Fruit fly (Drosophila melanogaster) whole organism, embryonic: ENCODE data around the gene CG10959.
A peak's percentile ranks its signal among the peaks of the same experiment; 100 is the strongest.

Experiments
- Atf3 ChIP-seq: fragments of 200-800 bp; sonication (Bioruptor generic); optimal IDR thresholded peaks from 3 replicates; lab custom pipeline; 2016; ENCODE audit warnings: missing biosample characterization, missing genetic modification characterization
- Blimp-1 ChIP-seq: fragments of 200-800 bp; sonication (Bioruptor generic); optimal IDR thresholded peaks from 3 replicates; lab custom pipeline; 2018; ENCODE audit warnings: missing biosample characterization, missing genetic modification characterization, mild to moderate bottlenecking, moderate library complexity, missing genetic modification reagents
- CG1024 ChIP-seq: fragments of 200-800 bp; sonication (Bioruptor generic); IDR thresholded peaks from 2 replicates; pipeline ENCODE4 v1.3.6; 2022; ENCODE audit warnings: missing biosample characterization, missing genetic modification characterization
- CG10321 ChIP-seq: fragments of 200-800 bp; sonication (Bioruptor generic); IDR thresholded peaks from 2 replicates; pipeline ENCODE4 v1.3.6; 2022; ENCODE audit warnings: missing biosample characterization, missing genetic modification characterization
- CG10979 ChIP-seq: fragments of 200-800 bp; sonication (Bioruptor generic); optimal IDR thresholded peaks from 2 replicates; lab custom pipeline; 2018; ENCODE audit warnings: missing biosample characterization, mild to moderate bottlenecking, missing genetic modification characterization, moderate library complexity
- CG1602 ChIP-seq: fragments of 200-800 bp; sonication (Bioruptor generic); optimal IDR thresholded peaks from 3 replicates; lab custom pipeline; 2016; ENCODE audit warnings: missing biosample characterization, missing genetic modification characterization
- CG17361 ChIP-seq: fragments of 200-800 bp; sonication (Bioruptor generic); IDR thresholded peaks from 3 replicates; pipeline ENCODE4 v1.3.6; 2022; ENCODE audit warnings: missing biosample characterization, missing genetic modification characterization
- CG18764 ChIP-seq: fragments of 200-800 bp; sonication (Bioruptor generic); optimal IDR thresholded peaks from 3 replicates; lab custom pipeline; 2016; ENCODE audit warnings: missing biosample characterization, missing genetic modification characterization
- CG2116 ChIP-seq: fragments of 200-800 bp; sonication (Bioruptor generic); optimal IDR thresholded peaks from 3 replicates; lab custom pipeline; 2018; ENCODE audit warnings: missing biosample characterization, mild to moderate bottlenecking, missing genetic modification characterization
- CG2120 ChIP-seq: fragments of 200-800 bp; sonication (Bioruptor generic); optimal IDR thresholded peaks from 3 replicates; lab custom pipeline; 2016; ENCODE audit warnings: missing biosample characterization, missing genetic modification characterization
- CG2129 ChIP-seq: fragments of 200-800 bp; sonication (Bioruptor generic); IDR thresholded peaks from 2 replicates; pipeline ENCODE4 v1.3.6; 2022; ENCODE audit warnings: missing biosample characterization, missing genetic modification characterization; ENCODE audit not compliant: partially characterized antibody
- CG2678 ChIP-seq: fragments of 200-800 bp; sonication (Bioruptor generic); optimal IDR thresholded peaks from 3 replicates; lab custom pipeline; 2019; ENCODE audit warnings: missing biosample characterization, mild to moderate bottlenecking, missing genetic modification characterization, moderate library complexity
- CG34224 ChIP-seq: fragments of 200-800 bp; sonication (Bioruptor generic); IDR thresholded peaks from 3 replicates; pipeline ENCODE4 v1.3.6; 2022; ENCODE audit warnings: missing biosample characterization, missing genetic modification characterization; ENCODE audit not compliant: partially characterized antibody
- CG34376 ChIP-seq: fragments of 200-800 bp; sonication (Bioruptor generic); optimal IDR thresholded peaks from 2 replicates; lab custom pipeline; 2018; ENCODE audit warnings: missing biosample characterization, mild to moderate bottlenecking, missing genetic modification characterization
- CG4730 ChIP-seq: fragments of 200-800 bp; sonication (Bioruptor generic); IDR thresholded peaks from 2 replicates; pipeline ENCODE4 v1.3.6; 2022; ENCODE audit warnings: missing biosample characterization, missing genetic modification characterization
- CG5953 ChIP-seq: fragments of 200-800 bp; sonication (Bioruptor generic); IDR thresholded peaks from 2 replicates; pipeline ENCODE4 v1.3.6; 2022; ENCODE audit warnings: missing biosample characterization, missing genetic modification characterization
- CG6254 ChIP-seq: fragments of 200-800 bp; sonication (Bioruptor generic); optimal IDR thresholded peaks from 3 replicates; lab custom pipeline; 2017; ENCODE audit warnings: mild to moderate bottlenecking, missing biosample characterization, missing genetic modification reagents, missing genetic modification characterization
- CG7357 ChIP-seq: fragments of 200-800 bp; sonication (Bioruptor generic); IDR thresholded peaks from 3 replicates; pipeline ENCODE4 v1.3.6; 2022; ENCODE audit warnings: missing biosample characterization, missing genetic modification characterization
- CG7745 ChIP-seq: fragments of 200-800 bp; sonication (Bioruptor generic); optimal IDR thresholded peaks from 2 replicates; lab custom pipeline; 2018; ENCODE audit warnings: missing biosample characterization, mild to moderate bottlenecking, missing genetic modification characterization, moderate library complexity
- CG7839 ChIP-seq: fragments of 200-800 bp; sonication (Bioruptor generic); optimal IDR thresholded peaks from 3 replicates; lab custom pipeline; 2018; ENCODE audit warnings: missing biosample characterization, mild to moderate bottlenecking, missing genetic modification characterization, moderate library complexity
- CG9817 ChIP-seq: fragments of 200-800 bp; sonication (Bioruptor generic); optimal IDR thresholded peaks from 2 replicates; lab custom pipeline; 2018; ENCODE audit warnings: missing biosample characterization, mild to moderate bottlenecking, missing genetic modification characterization, moderate library complexity
- Deaf1 ChIP-seq: fragments of 200-800 bp; optimal IDR thresholded peaks from 3 replicates; lab custom pipeline; 2019; ENCODE audit warnings: missing biosample characterization, mild to moderate bottlenecking, missing genetic modification characterization, moderate library complexity
- E2f2 ChIP-seq: fragments of 200-800 bp; sonication (Bioruptor generic); IDR thresholded peaks from 2 replicates; pipeline ENCODE4 v1.3.6; 2022; ENCODE audit warnings: missing biosample characterization, missing genetic modification characterization
- Fer2 ChIP-seq: fragments of 200-800 bp; sonication (Bioruptor generic); optimal IDR thresholded peaks from 2 replicates; lab custom pipeline; 2018; ENCODE audit warnings: missing biosample characterization, mild to moderate bottlenecking, missing genetic modification characterization, moderate library complexity
- Hr78 ChIP-seq, 2 experiments: fragments of 200-800 bp in 1 of 2; fragments of >200 bp in 1 of 2; sonication (Bioruptor generic) in 1 of 2; optimal IDR thresholded peaks; 2 replicates each; lab custom pipeline; 2017 to 2019; ENCODE audit warnings: missing biosample characterization in 2 of 2, missing genetic modification characterization in 2 of 2, mild to moderate bottlenecking in 1 of 2, moderate library complexity in 1 of 2
- Sox100B ChIP-seq: fragments of 200-800 bp; sonication (Bioruptor generic); optimal IDR thresholded peaks from 3 replicates; lab custom pipeline; 2018; ENCODE audit warnings: missing biosample characterization, mild to moderate bottlenecking, missing genetic modification characterization
- Sry-β ChIP-seq: fragments of 200-800 bp; sonication (Bioruptor generic); optimal IDR thresholded peaks from 2 replicates; lab custom pipeline; 2018; ENCODE audit warnings: missing biosample characterization, mild to moderate bottlenecking, missing genetic modification characterization, moderate library complexity
- ase ChIP-seq: fragments of 200-800 bp; sonication (Bioruptor generic); IDR thresholded peaks from 3 replicates; pipeline ENCODE4 v1.3.6; 2022; ENCODE audit warnings: missing biosample characterization, missing genetic modification characterization
- ato ChIP-seq: fragments of 200-800 bp; sonication (Bioruptor generic); IDR thresholded peaks from 2 replicates; pipeline ENCODE4 v1.3.6; 2022; ENCODE audit warnings: missing biosample characterization, missing genetic modification characterization; ENCODE audit not compliant: partially characterized antibody
- br ChIP-seq: fragments of >200 bp; optimal IDR thresholded peaks from 2 replicates; lab custom pipeline; 2017
- bsh ChIP-seq, 2 experiments: fragments of 200-800 bp; sonication (Bioruptor generic); optimal IDR thresholded peaks; 2 replicates each; lab custom pipeline; 2017 to 2018; ENCODE audit warnings: mild to moderate bottlenecking in 2 of 2, missing biosample characterization in 2 of 2, missing genetic modification characterization in 2 of 2, moderate library complexity in 1 of 2
- corto ChIP-seq: fragments of 200-800 bp; sonication (Bioruptor generic); optimal IDR thresholded peaks from 2 replicates; lab custom pipeline; 2016; ENCODE audit warnings: missing biosample characterization, mild to moderate bottlenecking, missing genetic modification characterization, moderate library complexity
- dan ChIP-seq: fragments of 200-800 bp; sonication (Bioruptor generic); IDR thresholded peaks from 2 replicates; pipeline ENCODE4 v1.3.6; 2022; ENCODE audit warnings: missing biosample characterization, missing genetic modification characterization
- ftz-f1 ChIP-seq: fragments of 200-800 bp; sonication (Bioruptor generic); optimal IDR thresholded peaks from 2 replicates; lab custom pipeline; 2016; ENCODE audit warnings: missing biosample characterization, missing genetic modification characterization
- gce ChIP-seq: fragments of 200-800 bp; sonication (Bioruptor generic); IDR thresholded peaks from 3 replicates; pipeline ENCODE4 v1.3.6; 2022; ENCODE audit warnings: missing biosample characterization, missing genetic modification characterization
- gsb-n ChIP-seq: fragments of 200-800 bp; sonication (Bioruptor generic); optimal IDR thresholded peaks from 3 replicates; lab custom pipeline; 2018; ENCODE audit warnings: missing biosample characterization, mild to moderate bottlenecking, missing genetic modification characterization
- hth ChIP-seq: fragments of >200 bp; optimal IDR thresholded peaks from 2 replicates; lab custom pipeline; 2017; ENCODE audit warnings: inconsistent platforms
- inv ChIP-seq: fragments of 200-800 bp; sonication (Bioruptor generic); IDR thresholded peaks from 2 replicates; pipeline ENCODE4 v1.3.6; 2022; ENCODE audit warnings: missing biosample characterization, missing genetic modification characterization; ENCODE audit not compliant: partially characterized antibody
- oc ChIP-seq: fragments of 200-800 bp; sonication (Bioruptor generic); optimal IDR thresholded peaks from 2 replicates; lab custom pipeline; 2018; ENCODE audit warnings: missing biosample characterization, mild to moderate bottlenecking, missing genetic modification characterization, moderate library complexity
- odd ChIP-seq: fragments of 200-800 bp; sonication (Bioruptor generic); optimal IDR thresholded peaks from 2 replicates; lab custom pipeline; 2017; ENCODE audit warnings: missing biosample characterization, mild to moderate bottlenecking, missing genetic modification characterization
- peb ChIP-seq: fragments of 200-800 bp; sonication (Bioruptor generic); IDR thresholded peaks from 2 replicates; pipeline ENCODE4 v1.3.6; 2022; ENCODE audit warnings: missing biosample characterization, missing genetic modification characterization
- row ChIP-seq: fragments of 200-800 bp; sonication (Bioruptor generic); IDR thresholded peaks from 3 replicates; pipeline ENCODE4 v1.3.6; 2022; ENCODE audit warnings: missing biosample characterization, missing genetic modification characterization
- sim ChIP-seq: fragments of 200-800 bp; sonication (Bioruptor generic); IDR thresholded peaks from 2 replicates; pipeline ENCODE4 v1.3.6; 2022; ENCODE audit warnings: missing biosample characterization, missing genetic modification characterization
- sisA ChIP-seq: fragments of 200-800 bp; sonication (Bioruptor generic); IDR thresholded peaks from 2 replicates; pipeline ENCODE4 v1.3.6; 2022; ENCODE audit warnings: missing biosample characterization, missing genetic modification characterization
- tgo ChIP-seq: fragments of 200-800 bp; sonication (Bioruptor generic); IDR thresholded peaks from 3 replicates; pipeline ENCODE4 v1.3.6; 2022; ENCODE audit warnings: missing biosample characterization, missing genetic modification characterization
- tll ChIP-seq, 2 experiments: fragments of 200-800 bp in 1 of 2; fragments of >200 bp in 1 of 2; sonication (Bioruptor generic) in 1 of 2; optimal IDR thresholded peaks; 2 replicates each; lab custom pipeline; 2017 to 2019; ENCODE audit warnings: missing biosample characterization in 2 of 2, missing genetic modification characterization in 2 of 2, mild to moderate bottlenecking in 1 of 2, moderate library complexity in 1 of 2
- tna ChIP-seq: fragments of 200-800 bp; sonication (Bioruptor generic); IDR thresholded peaks from 2 replicates; pipeline ENCODE4 v1.3.6; 2022; ENCODE audit warnings: missing biosample characterization, missing genetic modification characterization; ENCODE audit not compliant: partially characterized antibody
- toy ChIP-seq: fragments of 200-800 bp; sonication (Bioruptor generic); IDR thresholded peaks from 2 replicates; pipeline ENCODE4 v1.3.6; 2022; ENCODE audit warnings: missing biosample characterization, missing genetic modification characterization
- ttk ChIP-seq: fragments of 200-800 bp; sonication (Bioruptor generic); IDR thresholded peaks from 2 replicates; pipeline ENCODE4 v2.1.2; 2022; ENCODE audit warnings: missing biosample characterization, missing genetic modification characterization

CG10959 gene

DNA sequence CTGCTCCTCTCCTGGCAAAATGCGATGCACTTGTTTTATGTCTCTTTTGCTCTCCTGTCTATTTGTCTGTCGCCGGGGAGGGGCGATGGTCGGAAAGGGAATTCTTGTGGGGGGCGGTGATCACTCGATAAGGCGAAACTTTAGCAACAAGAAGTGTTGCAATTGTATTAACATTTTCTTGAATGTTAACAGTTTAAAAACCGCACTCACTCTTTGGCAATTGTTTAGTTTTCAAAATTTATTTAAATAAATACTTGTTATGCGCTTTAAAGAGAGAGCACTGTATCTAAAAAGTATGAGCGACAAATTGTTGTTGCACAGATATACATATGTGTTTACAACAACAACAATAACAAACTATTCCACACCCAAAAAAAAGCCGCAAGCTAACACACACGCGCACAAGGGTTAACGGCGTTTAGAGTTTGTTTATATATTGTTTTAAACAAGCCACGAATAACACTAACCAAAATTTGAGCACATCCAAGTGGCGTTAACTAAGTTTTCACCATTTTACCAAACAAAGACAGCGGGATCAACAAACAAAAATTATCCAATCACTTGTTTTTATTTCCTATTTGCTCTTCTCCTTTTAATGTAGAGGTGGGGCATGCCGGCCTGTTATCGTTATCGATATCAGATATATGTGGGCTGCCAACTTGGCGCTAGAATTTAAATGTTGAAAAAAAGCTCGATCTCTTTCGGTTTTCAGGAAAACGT, 46.9 kb upstream of the CG10959 start, which contains the start of gene CG2258 (continued):
- TF ChIP-seq sisA (GFP tag; lab: Robert Waterston, UW) (peak; percentile 89), Deaf1 (tag; lab: Kevin White, UChicago) (peak; percentile 60), CG2129 (GFP tag; lab: Robert Waterston, UW) (no peak), peb (GFP tag; lab: Robert Waterston, UW) (peak; percentile 61), E2f2 (peak; percentile 85), CG6254 (peak; percentile 67), dan (GFP tag; lab: Robert Waterston, UW) (no peak), sim (peak; percentile 37; the same call in 1 of the 2 replicates), hth (lab: Kevin White, UChicago) (no peak), CG10979 (tag; lab: Kevin White, UChicago) (peak; percentile 89), corto (GFP tag; lab: Kevin White, UChicago) (no peak), CG34376 (peak; percentile 40), Sry-β (peak; percentile 10), CG1602 (peak; percentile 74), Atf3 (peak; percentile 45), toy (GFP tag; lab: Robert Waterston, UW) (peak; percentile 73), ttk (GFP tag; lab: Robert Waterston, UW) (peak; percentile 77), tll (GFP tag; optimal IDR thresholded peaks at IDR 0.05; lab: Kevin White, UChicago) (no peak), CG34224 (GFP tag; lab: Robert Waterston, UW) (no peak; the same call in 2 of the 3 replicates), CG2120 (peak; percentile 87), CG4730 (GFP tag; lab: Robert Waterston, UW) (peak; percentile 74), CG1024 (GFP tag; lab: Robert Waterston, UW) (peak; percentile 76), CG7357 (GFP tag; lab: Robert Waterston, UW) (peak; percentile 60; the same call in 1 of the 3 replicates), ase (GFP tag; lab: Robert Waterston, UW) (peak; percentile 87), CG9817 (tag; lab: Kevin White, UChicago) (peak; percentile 89), Sox100B (GFP tag; lab: Kevin White, UChicago) (peak; percentile 83), gsb-n (tag; lab: Kevin White, UChicago) (peak; percentile 76), CG17361 (peak; percentile 84), Fer2 (tag; lab: Kevin White, UChicago) (peak; percentile 76), ftz-f1 (GFP tag; lab: Kevin White, UChicago) (no peak), CG7839 (tag; lab: Kevin White, UChicago) (peak; percentile 92), tna (GFP tag; lab: Robert Waterston, UW) (0 out of 2 replicates have a peak, but pooled peaks have one; percentile 16), ato (GFP tag; lab: Robert Waterston, UW) (no peak), CG7745 (tag; lab: Kevin White, UChicago) (no peak), tgo (GFP tag; lab: Robert Waterston, UW) (peak; percentile 81), CG18764 (peak; percentile 58), CG2678 (peak; percentile 85), CG5953 (peak; percentile 82; the same call in 1 of the 2 replicates), oc (peak; percentile 92), CG10321 (GFP tag; lab: Robert Waterston, UW) (peak; percentile 47; the same call in 1 of the 2 replicates), bsh (GFP tag; optimal IDR thresholded peaks at IDR 0.05; lab: Kevin White, UChicago) (peak; percentile 87 to 94), odd (peak; percentile 78), gce (GFP tag; lab: Robert Waterston, UW) (peak; percentile 79), Blimp-1 (GFP tag; lab: Kevin White, UChicago) (peak; percentile 90), row (GFP tag; lab: Robert Waterston, UW) (peak; percentile 93), CG2116 (GFP tag; lab: Kevin White, UChicago) (peak; percentile 28), br (lab: Kevin White, UChicago) (no peak), Hr78 (GFP tag; optimal IDR thresholded peaks at IDR 0.05; lab: Kevin White, UChicago) (peak in 1 of 2 experiments; percentile 63), inv (no peak)
